Fruit fly (Drosophila melanogaster) whole organism, prepupa: ENCODE measurements around the gene CG17637.

Experiments used
- Blimp-1 ChIP-seq: fragments of 200-800 bp; sonication (Bioruptor generic); optimal IDR thresholded peaks from 3 replicates; lab custom pipeline; 2017; ENCODE audit warnings: missing biosample characterization, missing genetic modification characterization, mild to moderate bottlenecking, moderate library complexity, missing genetic modification reagents
- CG10631 ChIP-seq: fragments of 200-800 bp; sonication (Bioruptor generic); optimal IDR thresholded peaks from 2 replicates; lab custom pipeline; 2016; ENCODE audit warnings: missing biosample characterization, missing genetic modification characterization
- CG10669 ChIP-seq: fragments of 200-800 bp; sonication (Bioruptor generic); optimal IDR thresholded peaks from 3 replicates; lab custom pipeline; 2018; ENCODE audit warnings: missing biosample characterization, mild to moderate bottlenecking, missing genetic modification characterization, moderate library complexity
- CG11902 ChIP-seq: fragments of 200-800 bp; sonication (Bioruptor generic); optimal IDR thresholded peaks from 3 replicates; lab custom pipeline; 2016; ENCODE audit warnings: missing biosample characterization, missing genetic modification characterization
- CG16779 ChIP-seq: fragments of 200-800 bp; sonication (Bioruptor generic); optimal IDR thresholded peaks from 3 replicates; lab custom pipeline; 2017; ENCODE audit warnings: missing biosample characterization, mild to moderate bottlenecking, missing genetic modification characterization
- CG3032 ChIP-seq: fragments of 200-800 bp; optimal IDR thresholded peaks from 2 replicates; lab custom pipeline; 2019; ENCODE audit warnings: missing biosample characterization, mild to moderate bottlenecking, missing genetic modification characterization, moderate library complexity
- CG32006 ChIP-seq: fragments of 200-800 bp; sonication (Bioruptor generic); optimal IDR thresholded peaks from 3 replicates; lab custom pipeline; 2017; ENCODE audit warnings: missing biosample characterization, mild to moderate bottlenecking, missing genetic modification characterization
- CG34406 ChIP-seq: fragments of 200-800 bp; sonication (Bioruptor generic); optimal IDR thresholded peaks from 3 replicates; lab custom pipeline; 2016; ENCODE audit warnings: missing biosample characterization, missing genetic modification characterization
- CG3919 ChIP-seq: fragments of 200-800 bp; sonication (Bioruptor generic); optimal IDR thresholded peaks from 3 replicates; lab custom pipeline; 2016; ENCODE audit warnings: missing biosample characterization, missing genetic modification characterization
- CG4318 ChIP-seq: fragments of 200-800 bp; sonication (Bioruptor generic); optimal IDR thresholded peaks from 3 replicates; lab custom pipeline; 2017; ENCODE audit warnings: missing biosample characterization, mild to moderate bottlenecking, missing genetic modification characterization
- CG6163 ChIP-seq: fragments of 200-800 bp; sonication (Bioruptor generic); IDR thresholded peaks from 3 replicates; pipeline ENCODE4 v1.3.6; 2022; ENCODE audit warnings: missing biosample characterization, missing genetic modification characterization
- CG6808 ChIP-seq: fragments of 200-800 bp; sonication (Bioruptor generic); optimal IDR thresholded peaks from 3 replicates; lab custom pipeline; 2017; ENCODE audit warnings: missing biosample characterization, missing genetic modification characterization, mild to moderate bottlenecking, moderate library complexity, missing genetic modification reagents
- CG6854 ChIP-seq: fragments of 200-800 bp; sonication (Bioruptor generic); optimal IDR thresholded peaks from 2 replicates; lab custom pipeline; 2017; ENCODE audit warnings: missing biosample characterization, mild to moderate bottlenecking, missing genetic modification characterization
- CG7368 ChIP-seq: fragments of 200-800 bp; sonication (Bioruptor generic); optimal IDR thresholded peaks from 3 replicates; lab custom pipeline; 2016; ENCODE audit warnings: missing biosample characterization, missing genetic modification characterization
- CG8319 ChIP-seq: fragments of 200-800 bp; sonication (Bioruptor generic); optimal IDR thresholded peaks from 3 replicates; lab custom pipeline; 2016; ENCODE audit warnings: missing biosample characterization, missing genetic modification characterization
- CG8632 ChIP-seq: fragments of 200-800 bp; sonication (Bioruptor generic); optimal IDR thresholded peaks from 3 replicates; lab custom pipeline; 2016; ENCODE audit warnings: missing biosample characterization, missing genetic modification characterization
- CG9139 ChIP-seq: fragments of 200-800 bp; sonication (Bioruptor generic); optimal IDR thresholded peaks from 3 replicates; lab custom pipeline; 2017; ENCODE audit warnings: missing biosample characterization, mild to moderate bottlenecking, missing genetic modification characterization
- Eip75B ChIP-seq: fragments of 200-800 bp; sonication (Bioruptor generic); optimal IDR thresholded peaks from 3 replicates; lab custom pipeline; 2016; ENCODE audit warnings: missing biosample characterization, missing genetic modification characterization
- Eip93F ChIP-seq: fragments of 200-800 bp; sonication (Bioruptor generic); optimal IDR thresholded peaks from 2 replicates; lab custom pipeline; 2016; ENCODE audit warnings: missing biosample characterization, mild to moderate bottlenecking, missing genetic modification characterization
- Ets21C ChIP-seq: fragments of 200-800 bp; sonication (Bioruptor generic); optimal IDR thresholded peaks from 3 replicates; lab custom pipeline; 2016; ENCODE audit warnings: missing biosample characterization, missing genetic modification characterization
- Ets96B ChIP-seq: fragments of 200-800 bp; optimal IDR thresholded peaks from 2 replicates; lab custom pipeline; 2019; ENCODE audit warnings: missing biosample characterization, mild to moderate bottlenecking, missing genetic modification characterization, moderate library complexity
- Gug ChIP-seq: fragments of 200-800 bp; sonication (Bioruptor generic); IDR thresholded peaks from 2 replicates; pipeline ENCODE4 v1.3.6; 2022; ENCODE audit warnings: missing biosample characterization, missing genetic modification characterization
- Hr39 ChIP-seq: fragments of 200-800 bp; sonication (Bioruptor generic); optimal IDR thresholded peaks from 2 replicates; lab custom pipeline; 2016; ENCODE audit warnings: missing biosample characterization, missing genetic modification characterization
- Hr4 ChIP-seq: fragments of 200-800 bp; sonication (Bioruptor generic); optimal IDR thresholded peaks from 3 replicates; lab custom pipeline; 2016; ENCODE audit warnings: missing biosample characterization, missing genetic modification characterization
- Lpt ChIP-seq: fragments of 200-800 bp; sonication (Bioruptor generic); optimal IDR thresholded peaks from 3 replicates; lab custom pipeline; 2016; ENCODE audit warnings: missing biosample characterization, missing genetic modification characterization
- Met ChIP-seq: fragments of 200-800 bp; sonication (Bioruptor generic); optimal IDR thresholded peaks from 3 replicates; lab custom pipeline; 2016; ENCODE audit warnings: missing biosample characterization, missing genetic modification characterization
- OdsH ChIP-seq: fragments of 200-800 bp; sonication (Bioruptor generic); optimal IDR thresholded peaks from 3 replicates; lab custom pipeline; 2016; ENCODE audit warnings: missing biosample characterization, missing genetic modification characterization
- Smox ChIP-seq: fragments of 200-800 bp; sonication (Bioruptor generic); optimal IDR thresholded peaks from 3 replicates; lab custom pipeline; 2016; ENCODE audit warnings: missing biosample characterization, missing genetic modification characterization
- Sox102F ChIP-seq: fragments of 200-800 bp; sonication (Bioruptor generic); optimal IDR thresholded peaks from 2 replicates; lab custom pipeline; 2016; ENCODE audit warnings: missing biosample characterization, mild to moderate bottlenecking, missing genetic modification characterization
- Sox15 ChIP-seq: fragments of 200-800 bp; sonication (Bioruptor generic); optimal IDR thresholded peaks from 3 replicates; lab custom pipeline; 2016; ENCODE audit warnings: missing biosample characterization, missing genetic modification characterization
- achi ChIP-seq: fragments of 200-800 bp; sonication (Bioruptor generic); optimal IDR thresholded peaks from 3 replicates; lab custom pipeline; 2016; ENCODE audit warnings: missing biosample characterization, missing genetic modification characterization
- acj6 ChIP-seq: fragments of 200-800 bp; sonication (Bioruptor generic); optimal IDR thresholded peaks from 3 replicates; lab custom pipeline; 2016; ENCODE audit warnings: missing biosample characterization, missing genetic modification characterization
- cyc ChIP-seq: fragments of 200-800 bp; sonication (Bioruptor generic); optimal IDR thresholded peaks from 3 replicates; lab custom pipeline; 2016; ENCODE audit warnings: missing biosample characterization, missing genetic modification characterization
- dac ChIP-seq: fragments of 200-800 bp; sonication (Bioruptor generic); optimal IDR thresholded peaks from 2 replicates; lab custom pipeline; 2017; ENCODE audit warnings: missing biosample characterization, mild to moderate bottlenecking, missing genetic modification characterization
- dsx ChIP-seq: fragments of 200-800 bp; optimal IDR thresholded peaks from 3 replicates; lab custom pipeline; 2019; ENCODE audit warnings: missing biosample characterization, mild to moderate bottlenecking, missing genetic modification characterization, moderate library complexity; ENCODE audit not compliant: poor library complexity, severe bottlenecking
- eg ChIP-seq: fragments of 200-800 bp; sonication (Bioruptor generic); IDR thresholded peaks from 3 replicates; pipeline ENCODE4 v1.3.6; 2022; ENCODE audit warnings: missing biosample characterization, missing genetic modification characterization
- esn ChIP-seq: fragments of 200-800 bp; sonication (Bioruptor generic); optimal IDR thresholded peaks from 2 replicates; lab custom pipeline; 2016; ENCODE audit warnings: missing biosample characterization, mild to moderate bottlenecking, missing genetic modification characterization, moderate library complexity
- fd59A ChIP-seq: fragments of 200-800 bp; sonication (Bioruptor generic); optimal IDR thresholded peaks from 2 replicates; lab custom pipeline; 2017; ENCODE audit warnings: missing biosample characterization, mild to moderate bottlenecking, missing genetic modification characterization, missing genetic modification reagents
- fd85E ChIP-seq: fragments of 200-800 bp; sonication (Bioruptor generic); optimal IDR thresholded peaks from 3 replicates; lab custom pipeline; 2016; ENCODE audit warnings: missing biosample characterization, missing genetic modification characterization
- fkh ChIP-seq: fragments of 200-800 bp; sonication (Bioruptor generic); optimal IDR thresholded peaks from 3 replicates; lab custom pipeline; 2017; ENCODE audit warnings: missing biosample characterization, mild to moderate bottlenecking, missing genetic modification characterization, moderate library complexity
- lz ChIP-seq: fragments of 200-800 bp; sonication (Bioruptor generic); optimal IDR thresholded peaks from 3 replicates; lab custom pipeline; 2016; ENCODE audit warnings: missing biosample characterization, missing genetic modification characterization
- net ChIP-seq: fragments of 200-800 bp; sonication (Bioruptor generic); optimal IDR thresholded peaks from 3 replicates; lab custom pipeline; 2016; ENCODE audit warnings: missing biosample characterization, missing genetic modification characterization
- pdm3 ChIP-seq: fragments of 200-800 bp; sonication (Bioruptor generic); optimal IDR thresholded peaks from 3 replicates; lab custom pipeline; 2016; ENCODE audit warnings: missing biosample characterization, missing genetic modification characterization
- spab ChIP-seq: fragments of 200-800 bp; sonication (Bioruptor generic); optimal IDR thresholded peaks from 2 replicates; lab custom pipeline; 2017; ENCODE audit warnings: missing biosample characterization, mild to moderate bottlenecking, missing genetic modification characterization, missing genetic modification reagents
- vri ChIP-seq: fragments of 200-800 bp; sonication (Bioruptor generic); optimal IDR thresholded peaks from 3 replicates; lab custom pipeline; 2016; ENCODE audit warnings: missing biosample characterization, mild to moderate bottlenecking, missing genetic modification characterization

CG17637 gene

DNA sequence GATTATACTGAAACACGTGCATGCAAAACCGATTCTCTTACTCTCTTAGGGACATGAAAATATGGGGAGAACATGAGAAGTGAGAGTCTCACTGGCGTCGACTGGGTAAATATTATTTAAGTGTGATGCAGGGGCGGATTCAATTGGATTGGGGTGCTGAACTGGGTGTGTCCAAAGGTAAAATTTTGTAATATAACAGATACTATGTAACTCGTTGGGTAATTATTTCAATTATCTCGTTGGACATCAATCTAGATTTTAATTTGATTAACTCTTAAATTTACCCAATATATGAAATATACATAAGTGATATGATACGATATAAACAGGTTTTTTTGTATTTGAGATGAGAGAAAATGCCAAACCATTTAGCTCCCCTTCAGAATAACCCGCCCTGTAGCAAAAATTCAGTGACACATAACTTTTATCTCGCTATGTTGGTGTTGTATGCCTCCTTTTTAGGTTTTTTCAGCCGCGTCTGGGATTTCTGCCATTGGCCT, 4.2 kb downstream of the CG17637 start (continued):
- TF ChIP-seq fd59A (GFP tag; lab: Kevin White, UChicago), result peak; percentile 84
- peak; percentile 91 for TF ChIP-seq achi (GFP tag; lab: Kevin White, UChicago)
- peak; percentile 75 for TF ChIP-seq fd85E (GFP tag; lab: Kevin White, UChicago)
- peak; percentile 92 for TF ChIP-seq Eip75B (GFP tag; lab: Kevin White, UChicago)
- peak; percentile 89 for TF ChIP-seq CG3032 (tag; lab: Kevin White, UChicago)
- TF ChIP-seq Gug (GFP tag; lab: Robert Waterston, UW), result peak; percentile 90
- peak; percentile 92 for TF ChIP-seq Hr39 (GFP tag; lab: Kevin White, UChicago)
- peak; percentile 81 for TF ChIP-seq CG16779 (tag; lab: Kevin White, UChicago)
- peak; percentile 80 for TF ChIP-seq Blimp-1 (GFP tag; lab: Kevin White, UChicago)
- TF ChIP-seq CG6808 (GFP tag; lab: Kevin White, UChicago), result peak; percentile 91
- TF ChIP-seq spab (GFP tag; lab: Kevin White, UChicago), result peak; percentile 87
- TF ChIP-seq Lpt (GFP tag; lab: Kevin White, UChicago), result peak; percentile 85
- peak; percentile 94 for TF ChIP-seq esn (GFP tag; lab: Kevin White, UChicago)
- TF ChIP-seq Sox102F, result peak; percentile 93
- TF ChIP-seq Hr4, result peak; percentile 91
- TF ChIP-seq Sox15, result peak; percentile 85

DNA sequence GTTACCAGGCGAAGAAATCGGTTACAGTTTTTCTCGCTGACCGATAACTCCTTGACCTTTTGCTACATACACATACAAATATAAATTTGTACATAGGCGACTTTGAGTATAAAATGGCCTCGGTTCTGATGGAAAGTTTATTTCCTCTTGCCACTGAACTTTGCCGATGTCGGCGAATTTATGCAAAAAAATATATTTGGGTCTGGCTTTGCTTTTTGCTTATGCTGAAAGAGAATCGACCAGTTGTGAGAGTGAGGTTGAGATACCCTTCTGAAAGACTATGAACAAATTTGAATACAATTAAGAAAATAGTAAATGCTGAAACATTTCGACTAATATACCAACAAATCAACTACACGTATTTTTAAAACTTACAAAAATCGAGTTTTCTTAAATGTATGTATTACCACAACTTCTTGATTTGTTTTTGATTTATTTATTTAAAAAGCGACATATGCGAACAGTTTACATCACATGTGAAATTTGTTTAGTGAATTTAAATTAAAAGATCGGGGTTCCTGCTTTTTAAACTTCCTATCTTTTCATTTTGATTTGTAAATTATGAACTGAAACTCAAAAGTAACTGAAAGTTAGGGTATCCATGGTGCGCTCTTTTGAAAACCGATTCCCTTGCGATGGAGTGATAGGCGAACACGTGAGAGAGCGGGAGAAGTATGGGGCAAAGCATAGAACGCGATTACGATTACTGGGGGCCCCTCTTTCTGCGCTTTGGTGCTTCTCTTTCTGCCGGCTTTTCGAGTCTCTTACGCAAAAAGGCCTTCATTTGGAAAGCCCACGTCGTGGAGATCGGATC, 5.3 kb downstream of the CG17637 start:
- TF ChIP-seq acj6 (GFP tag; lab: Kevin White, UChicago) (peak; percentile 75), CG7368 (GFP tag; lab: Kevin White, UChicago) (peak; percentile 50), Ets21C (GFP tag; lab: Kevin White, UChicago) (peak; percentile 58), vri (GFP tag; lab: Kevin White, UChicago) (peak; percentile 69), Hr39 (GFP tag; lab: Kevin White, UChicago) (peak; percentile 72), CG4318 (GFP tag; lab: Kevin White, UChicago) (peak; percentile 67), Lpt (GFP tag; lab: Kevin White, UChicago) (peak; percentile 67), CG6808 (GFP tag; lab: Kevin White, UChicago) (peak; percentile 86), Ets96B (tag; lab: Kevin White, UChicago) (peak; percentile 69), eg (GFP tag; lab: Robert Waterston, UW) (peak; percentile 24; the same call in 1 of the 3 replicates), CG8319 (peak; percentile 60), CG6854 (GFP tag; lab: Kevin White, UChicago) (peak; percentile 33), OdsH (GFP tag; lab: Kevin White, UChicago) (peak; percentile 74), spab (GFP tag; lab: Kevin White, UChicago) (peak; percentile 74), fkh (peak; percentile 71), CG10669 (GFP tag; lab: Kevin White, UChicago) (peak; percentile 72), Smox (GFP tag; lab: Kevin White, UChicago) (peak; percentile 81), CG11902 (GFP tag; lab: Kevin White, UChicago) (peak; percentile 49), Gug (GFP tag; lab: Robert Waterston, UW) (peak; percentile 23; the same call in 1 of the 2 replicates), lz (GFP tag; lab: Kevin White, UChicago) (peak; percentile 82), Met (GFP tag; lab: Kevin White, UChicago) (peak; percentile 82), Eip93F (GFP tag; lab: Kevin White, UChicago) (peak; percentile 45), fd85E (GFP tag; lab: Kevin White, UChicago) (no peak), CG6163 (GFP tag; lab: Robert Waterston, UW) (0 out of 3 replicates have a peak, but pooled peaks have one; percentile 26), dac (GFP tag; lab: Kevin White, UChicago) (peak; percentile 50), CG10631 (GFP tag; lab: Kevin White, UChicago) (peak; percentile 63), CG34406 (GFP tag; lab: Kevin White, UChicago) (peak; percentile 78), achi (GFP tag; lab: Kevin White, UChicago) (peak; percentile 78), cyc (GFP tag; lab: Kevin White, UChicago) (peak; percentile 71), CG8632 (peak; percentile 72), net (peak; percentile 84), pdm3 (GFP tag; lab: Kevin White, UChicago) (peak; percentile 81), CG32006 (GFP tag; lab: Kevin White, UChicago) (peak; percentile 91), CG3032 (tag; lab: Kevin White, UChicago) (peak; percentile 78), fd59A (GFP tag; lab: Kevin White, UChicago) (peak; percentile 71), CG9139 (GFP tag; lab: Kevin White, UChicago) (peak; percentile 59), Sox102F (peak; percentile 82), Hr4 (peak; percentile 84), dsx (GFP tag; lab: Kevin White, UChicago) (peak; percentile 71), Sox15 (peak; percentile 63), CG3919 (GFP tag; lab: Kevin White, UChicago) (peak; percentile 75)
